Fruit fly (Drosophila melanogaster) whole organism, embryonic: ENCODE measurements around the gene CG32032.

Source experiments
- B-H2 ChIP-seq: fragments of 200-800 bp; sonication (Bioruptor generic); optimal IDR thresholded peaks from 2 replicates; lab custom pipeline; 2018; ENCODE audit warnings: missing biosample characterization, mild to moderate bottlenecking, missing genetic modification characterization
- CG12155 ChIP-seq: fragments of 200-800 bp; sonication (Bioruptor generic); optimal IDR thresholded peaks from 3 replicates; lab custom pipeline; 2016; ENCODE audit warnings: missing biosample characterization, missing genetic modification characterization
- CG12299 ChIP-seq: fragments of 200-800 bp; sonication (Bioruptor generic); optimal IDR thresholded peaks from 2 replicates; lab custom pipeline; 2018; ENCODE audit warnings: missing biosample characterization, mild to moderate bottlenecking, missing genetic modification characterization
- CG12769 ChIP-seq: fragments of 200-800 bp; sonication (Bioruptor generic); optimal IDR thresholded peaks from 2 replicates; lab custom pipeline; 2019; ENCODE audit warnings: missing biosample characterization, mild to moderate bottlenecking, missing genetic modification characterization, moderate library complexity
- CG13894 ChIP-seq: fragments of 200-800 bp; sonication (Bioruptor generic); optimal IDR thresholded peaks from 3 replicates; lab custom pipeline; 2018; ENCODE audit warnings: missing biosample characterization, mild to moderate bottlenecking, missing genetic modification characterization, moderate library complexity
- CG1529 ChIP-seq: fragments of 200-800 bp; sonication (Bioruptor generic); optimal IDR thresholded peaks from 3 replicates; lab custom pipeline; 2018; ENCODE audit warnings: missing biosample characterization, missing genetic modification characterization
- CG31224 ChIP-seq: fragments of 200-800 bp; sonication (Bioruptor generic); IDR thresholded peaks from 2 replicates; pipeline ENCODE4 v1.3.6; 2022; ENCODE audit warnings: missing biosample characterization, missing genetic modification characterization
- CG3163 ChIP-seq: fragments of 200-800 bp; sonication (Bioruptor generic); optimal IDR thresholded peaks from 3 replicates; lab custom pipeline; 2016; ENCODE audit warnings: missing biosample characterization, missing genetic modification characterization
- CG6654 ChIP-seq: fragments of 200-800 bp; sonication (Bioruptor generic); optimal IDR thresholded peaks from 2 replicates; lab custom pipeline; 2017; ENCODE audit warnings: missing biosample characterization, mild to moderate bottlenecking, missing genetic modification characterization
- CG7745 ChIP-seq: fragments of 200-800 bp; sonication (Bioruptor generic); optimal IDR thresholded peaks from 2 replicates; lab custom pipeline; 2018; ENCODE audit warnings: missing biosample characterization, mild to moderate bottlenecking, missing genetic modification characterization, moderate library complexity
- CG7928 ChIP-seq: fragments of 200-800 bp; sonication (Bioruptor generic); optimal IDR thresholded peaks from 2 replicates; lab custom pipeline; 2017; ENCODE audit warnings: missing biosample characterization, mild to moderate bottlenecking, missing genetic modification characterization
- CG7963 ChIP-seq: fragments of 200-800 bp; sonication (Bioruptor generic); IDR thresholded peaks from 3 replicates; pipeline ENCODE4 v1.3.6; 2022; ENCODE audit warnings: missing biosample characterization, missing genetic modification characterization; ENCODE audit not compliant: partially characterized antibody
- CG8359 ChIP-seq: fragments of 200-800 bp; sonication (Bioruptor generic); optimal IDR thresholded peaks from 2 replicates; lab custom pipeline; 2017; ENCODE audit warnings: missing biosample characterization, mild to moderate bottlenecking, missing genetic modification characterization, borderline replicate concordance
- Dfd ChIP-seq, 2 experiments: fragments of >200 bp; optimal IDR thresholded peaks; 2 replicates each; lab custom pipeline; 2017; ENCODE audit warnings: missing biosample characterization in 2 of 2, missing genetic modification characterization in 2 of 2
- Eip74EF ChIP-seq, 2 experiments: fragments of 200-800 bp in 1 of 2; fragments of >200 bp in 1 of 2; sonication (Bioruptor generic) in 1 of 2; optimal IDR thresholded peaks; 2 replicates each; lab custom pipeline; 2017 to 2019; ENCODE audit warnings: missing biosample characterization in 2 of 2, missing genetic modification characterization in 2 of 2, mild to moderate bottlenecking in 1 of 2, moderate library complexity in 1 of 2
- Ets65A ChIP-seq: fragments of 200-800 bp; sonication (Bioruptor generic); peaks from one replicate; lab custom pipeline; 2016; ENCODE audit warnings: missing biosample characterization, missing genetic modification characterization
- H15 ChIP-seq: fragments of 200-800 bp; sonication (Bioruptor generic); IDR thresholded peaks from 3 replicates; pipeline ENCODE4 v1.3.6; 2022; ENCODE audit warnings: missing biosample characterization, missing genetic modification characterization
- HLHmδ ChIP-seq: fragments of 200-800 bp; sonication (Bioruptor generic); optimal IDR thresholded peaks from 2 replicates; lab custom pipeline; 2018; ENCODE audit warnings: missing biosample characterization, mild to moderate bottlenecking, missing genetic modification characterization, moderate library complexity
- Hmr ChIP-seq: fragments of 200-800 bp; sonication (Bioruptor generic); optimal IDR thresholded peaks from 3 replicates; lab custom pipeline; 2017; ENCODE audit warnings: mild to moderate bottlenecking, missing biosample characterization, missing genetic modification reagents, missing genetic modification characterization
- MBD-R2 ChIP-seq: fragments of 200-800 bp; sonication (Bioruptor generic); IDR thresholded peaks from 2 replicates; pipeline ENCODE4 v1.3.6; 2022; ENCODE audit warnings: missing biosample characterization, missing genetic modification characterization
- Med ChIP-seq: fragments of 200-800 bp; sonication (Bioruptor generic); peaks from one replicate; lab custom pipeline; 2016; ENCODE audit warnings: missing biosample characterization, missing genetic modification characterization, mild to moderate bottlenecking, inconsistent platforms, moderate library complexity
- Pdp1 ChIP-seq, 2 experiments: fragments of 200-800 bp; sonication (Bioruptor generic); optimal IDR thresholded peaks; 3 replicates each; lab custom pipeline; 2016; ENCODE audit warnings: missing biosample characterization in 2 of 2, missing genetic modification characterization in 2 of 2, mild to moderate bottlenecking in 1 of 2, moderate library complexity in 1 of 2
- ac ChIP-seq: fragments of 200-800 bp; sonication (Bioruptor generic); optimal IDR thresholded peaks from 3 replicates; lab custom pipeline; 2017; ENCODE audit warnings: missing biosample characterization, mild to moderate bottlenecking, missing genetic modification characterization
- aop ChIP-seq: fragments of 200-800 bp; sonication (Bioruptor generic); IDR thresholded peaks from 2 replicates; pipeline ENCODE4 v1.3.6; 2022; ENCODE audit warnings: missing biosample characterization, missing genetic modification characterization
- btn ChIP-seq: fragments of 200-800 bp; sonication (Bioruptor generic); optimal IDR thresholded peaks from 2 replicates; lab custom pipeline; 2016; ENCODE audit warnings: missing biosample characterization, missing genetic modification characterization
- ci ChIP-seq: fragments of 200-800 bp; sonication (Bioruptor generic); IDR thresholded peaks from 3 replicates; pipeline ENCODE4 v1.3.6; 2022; ENCODE audit warnings: missing biosample characterization, missing genetic modification characterization
- crc ChIP-seq: fragments of 200-800 bp; sonication (Bioruptor generic); optimal IDR thresholded peaks from 2 replicates; lab custom pipeline; 2016; ENCODE audit warnings: missing biosample characterization, missing genetic modification characterization
- dimm ChIP-seq: fragments of 200-800 bp; sonication (Bioruptor generic); IDR thresholded peaks from 2 replicates; pipeline ENCODE4 v1.3.6; 2022; ENCODE audit warnings: missing biosample characterization, missing genetic modification characterization
- disco-r ChIP-seq: fragments of 200-800 bp; sonication (Bioruptor generic); optimal IDR thresholded peaks from 2 replicates; lab custom pipeline; 2016; ENCODE audit warnings: missing biosample characterization, missing genetic modification characterization
- esg ChIP-seq: fragments of 200-800 bp; sonication (Bioruptor generic); conservative IDR thresholded peaks from 2 replicates; pipeline ENCODE4 v1.3.6; 2022; ENCODE audit warnings: missing biosample characterization, missing genetic modification characterization
- ewg ChIP-seq: fragments of 200-800 bp; sonication (Bioruptor generic); optimal IDR thresholded peaks from 3 replicates; lab custom pipeline; 2017; ENCODE audit warnings: mild to moderate bottlenecking, missing biosample characterization, missing genetic modification reagents, missing genetic modification characterization
- jigr1 ChIP-seq: fragments of 200-800 bp; sonication (Bioruptor generic); IDR thresholded peaks from 3 replicates; pipeline ENCODE4 v1.3.6; 2022; ENCODE audit warnings: missing biosample characterization, missing genetic modification characterization
- klu ChIP-seq: fragments of 200-800 bp; sonication (Bioruptor generic); IDR thresholded peaks from 2 replicates; pipeline ENCODE4 v1.3.6; 2022; ENCODE audit warnings: missing biosample characterization, missing genetic modification characterization
- nerfin-1 ChIP-seq: fragments of 200-800 bp; sonication (Bioruptor generic); optimal IDR thresholded peaks from 3 replicates; lab custom pipeline; 2019; ENCODE audit warnings: missing biosample characterization, mild to moderate bottlenecking, missing genetic modification characterization, moderate library complexity
- nmo ChIP-seq: fragments of 200-800 bp; sonication (Bioruptor generic); optimal IDR thresholded peaks from 2 replicates; lab custom pipeline; 2018; ENCODE audit warnings: missing biosample characterization, mild to moderate bottlenecking, missing genetic modification characterization, moderate library complexity
- onecut ChIP-seq: fragments of 200-800 bp; sonication (Bioruptor generic); IDR thresholded peaks from 2 replicates; pipeline ENCODE4 v1.3.6; 2022; ENCODE audit warnings: missing biosample characterization, missing genetic modification characterization
- sd ChIP-seq: fragments of 200-800 bp; sonication (Bioruptor generic); optimal IDR thresholded peaks from 3 replicates; lab custom pipeline; 2018; ENCODE audit warnings: missing biosample characterization, mild to moderate bottlenecking, missing genetic modification characterization, moderate library complexity
- sens ChIP-seq: fragments of 200-800 bp; sonication (Bioruptor generic); peaks from one replicate; lab custom pipeline; 2016; ENCODE audit warnings: missing biosample characterization, missing genetic modification characterization
- sug ChIP-seq: fragments of 200-800 bp; optimal IDR thresholded peaks from 2 replicates; lab custom pipeline; 2019; ENCODE audit warnings: missing biosample characterization, mild to moderate bottlenecking, missing genetic modification characterization, moderate library complexity
- tll ChIP-seq, 2 experiments: fragments of 200-800 bp in 1 of 2; fragments of >200 bp in 1 of 2; sonication (Bioruptor generic) in 1 of 2; optimal IDR thresholded peaks; 2 replicates each; lab custom pipeline; 2017 to 2019; ENCODE audit warnings: missing biosample characterization in 2 of 2, missing genetic modification characterization in 2 of 2, mild to moderate bottlenecking in 1 of 2, moderate library complexity in 1 of 2
- wek ChIP-seq: fragments of 200-800 bp; sonication (Bioruptor generic); optimal IDR thresholded peaks from 3 replicates; lab custom pipeline; 2018; ENCODE audit warnings: missing biosample characterization, mild to moderate bottlenecking, missing genetic modification characterization, moderate library complexity
- yki ChIP-seq: fragments of >200 bp; optimal IDR thresholded peaks from 3 replicates; lab custom pipeline; 2018

CG32032 gene

dm6 chr3L:9054822-9055407 is 37.9 kb upstream of the CG32032 start (continued):
- no peak for TF ChIP-seq nmo (GFP tag; lab: Kevin White, UChicago)
- TF ChIP-seq ci (GFP tag; lab: Robert Waterston, UW) = 0 out of 3 replicates have a peak, but pooled peaks have one; percentile 32
- TF ChIP-seq jigr1 (GFP tag; lab: Robert Waterston, UW) = no peak
- no peak for TF ChIP-seq Eip74EF (GFP tag; optimal IDR thresholded peaks at IDR 0.05; lab: Kevin White, UChicago)
- peak; percentile 31; the same call in 1 of the 3 replicates for TF ChIP-seq CG7963
- TF ChIP-seq nerfin-1 = no peak
- TF ChIP-seq btn (GFP tag; lab: Kevin White, UChicago) = no peak
- no peak for TF ChIP-seq CG8359 (GFP tag; lab: Kevin White, UChicago)
- no peak for TF ChIP-seq crc
- TF ChIP-seq Dfd (GFP tag; optimal IDR thresholded peaks at IDR 0.05; lab: Kevin White, UChicago) = no peak
- TF ChIP-seq yki (lab: Kevin White, UChicago) = no peak
- TF ChIP-seq onecut (GFP tag; lab: Robert Waterston, UW) = no peak
- TF ChIP-seq CG12299 (tag; lab: Kevin White, UChicago) = no peak
- TF ChIP-seq CG1529 (GFP tag; lab: Kevin White, UChicago) = no peak
- TF ChIP-seq CG12155 (GFP tag; lab: Kevin White, UChicago) = no peak
- no peak for TF ChIP-seq disco-r (GFP tag; lab: Kevin White, UChicago)
- TF ChIP-seq HLHmδ = no peak
- TF ChIP-seq tll (GFP tag; optimal IDR thresholded peaks at IDR 0.05; lab: Kevin White, UChicago) = no peak
- TF ChIP-seq CG6654 = no peak
- no peak for TF ChIP-seq esg
- TF ChIP-seq dimm (GFP tag; lab: Robert Waterston, UW) = no peak
- no peak for TF ChIP-seq ac (GFP tag; lab: Kevin White, UChicago)
- no peak for TF ChIP-seq H15 (GFP tag; lab: Robert Waterston, UW)
- TF ChIP-seq aop = no peak
- no peak for TF ChIP-seq CG7745 (tag; lab: Kevin White, UChicago)
- TF ChIP-seq CG3163 (GFP tag; lab: Kevin White, UChicago) = no peak
- TF ChIP-seq wek (GFP tag; lab: Kevin White, UChicago) = no peak
- no peak for TF ChIP-seq ewg (GFP tag; lab: Kevin White, UChicago)
- TF ChIP-seq sd (tag; lab: Kevin White, UChicago) = peak; percentile 37

- TF ChIP-seq B-H2 (GFP tag; lab: Kevin White, UChicago) = no peak
- TF ChIP-seq Med (GFP tag; lab: Kevin White, UChicago) = peak; percentile 7
- TF ChIP-seq klu = no peak
- no peak for TF ChIP-seq CG7928 (GFP tag; lab: Kevin White, UChicago)
- peak; percentile 7 for TF ChIP-seq Hmr (GFP tag; lab: Kevin White, UChicago)
- TF ChIP-seq CG12769 (tag; lab: Kevin White, UChicago) = peak; percentile 68
- TF ChIP-seq sug = peak; percentile 86
- peak; percentile 89 for TF ChIP-seq Ets65A (GFP tag; lab: Kevin White, UChicago)
- no peak for TF ChIP-seq MBD-R2 (GFP tag; lab: Robert Waterston, UW)
- peak; percentile 31 for TF ChIP-seq sens
- peak; percentile 86 for TF ChIP-seq CG6654
- TF ChIP-seq CG13894 = peak; percentile 23
- TF ChIP-seq Pdp1 (GFP tag; optimal IDR thresholded peaks at IDR 0.05; lab: Kevin White, UChicago) = peak in 1 of 2 experiments; percentile 95
- TF ChIP-seq CG31224 (GFP tag; lab: Robert Waterston, UW) = peak; percentile 37; the same call in 1 of the 2 replicates
Measured at dm6 chr3L:9055870-9056807, 36.7 kb upstream of the CG32032 start.
